Worm (Caenorhabditis elegans) whole organism, L3 larva: Measurements from ENCODE around the gene act-3.

ENCODE experiments used
- R02D3.7 ChIP-seq: fragments of 150-350 bp; optimal IDR thresholded peaks from 2 replicates; lab custom pipeline; 2014; ENCODE audit warnings: missing biosample characterization, missing genetic modification characterization
- ZK546.5 ChIP-seq: sonication (generic microtip); optimal IDR thresholded peaks from 2 replicates; lab custom pipeline; 2017; ENCODE audit warnings: missing biosample characterization, missing genetic modification characterization
- aly-2 ChIP-seq: fragments of 150-350 bp; optimal IDR thresholded peaks from 2 replicates; lab custom pipeline; 2014; ENCODE audit warnings: missing biosample characterization, missing genetic modification characterization
- ama-1 ChIP-seq: fragments of 150-350 bp; optimal IDR thresholded peaks from 2 replicates; lab custom pipeline; 2018
- ceh-16 ChIP-seq: sonication (generic microtip); optimal IDR thresholded peaks from 2 replicates; lab custom pipeline; 2017; ENCODE audit warnings: missing biosample characterization, missing genetic modification characterization
- ceh-28 ChIP-seq: fragments of 150-350 bp; optimal IDR thresholded peaks from 2 replicates; lab custom pipeline; 2014; ENCODE audit warnings: missing biosample characterization, missing genetic modification reagents, missing genetic modification characterization
- ceh-82 ChIP-seq: fragments of 150-350 bp; optimal IDR thresholded peaks from 2 replicates; lab custom pipeline; 2014; ENCODE audit warnings: missing biosample characterization, missing genetic modification characterization
- ceh-9 ChIP-seq: sonication (generic microtip); optimal IDR thresholded peaks from 2 replicates; lab custom pipeline; 2018; ENCODE audit warnings: missing biosample characterization, missing genetic modification characterization
- daf-12 ChIP-seq: fragments of 150-350 bp; optimal IDR thresholded peaks from 2 replicates; lab custom pipeline; 2014; ENCODE audit warnings: missing biosample characterization, missing genetic modification reagents, missing genetic modification characterization
- egl-27 ChIP-seq: sonication (generic microtip); optimal IDR thresholded peaks from 4 replicates; lab custom pipeline; 2017; ENCODE audit warnings: missing biosample characterization, missing genetic modification reagents, missing genetic modification characterization
- egl-5 ChIP-seq: fragments of 150-350 bp; optimal IDR thresholded peaks from 2 replicates; lab custom pipeline; 2017; ENCODE audit warnings: missing biosample characterization, missing genetic modification reagents, missing genetic modification characterization, inconsistent platforms
- elt-2 ChIP-seq: sonication (generic microtip); optimal IDR thresholded peaks from 2 replicates; lab custom pipeline; 2016; ENCODE audit warnings: missing genetic modification reagents, mild to moderate bottlenecking, missing genetic modification characterization, missing compliant biosample characterization
- elt-3 ChIP-seq, 3 experiments: fragments of 150-350 bp in 1 of 3; sonication (generic microtip) in 2 of 3; optimal IDR thresholded peaks; 2 replicates in 2 of 3; 4 replicates in 1 of 3; lab custom pipeline; 2014 to 2017; ENCODE audit warnings: missing biosample characterization in 3 of 3, missing genetic modification characterization in 3 of 3
- eor-1 ChIP-seq, 2 experiments: fragments of 150-350 bp; optimal IDR thresholded peaks; 2 replicates each; lab custom pipeline; 2014 to 2018; ENCODE audit warnings: missing biosample characterization in 2 of 2, missing genetic modification characterization in 2 of 2
- fkh-10 ChIP-seq: sonication (generic microtip); optimal IDR thresholded peaks from 2 replicates; lab custom pipeline; 2017; ENCODE audit warnings: missing biosample characterization, missing genetic modification reagents, missing genetic modification characterization
- fkh-2 ChIP-seq: fragments of 150-350 bp; optimal IDR thresholded peaks from 2 replicates; lab custom pipeline; 2014; ENCODE audit warnings: missing biosample characterization, missing genetic modification reagents, missing genetic modification characterization
- fos-1 ChIP-seq: fragments of 150-350 bp; optimal IDR thresholded peaks from 2 replicates; lab custom pipeline; 2014; ENCODE audit warnings: missing biosample characterization, missing genetic modification characterization
- hmg-11 ChIP-seq: sonication (generic microtip); optimal IDR thresholded peaks from 2 replicates; lab custom pipeline; 2016; ENCODE audit warnings: missing genetic modification characterization, missing compliant biosample characterization
- jun-1 ChIP-seq: fragments of 150-350 bp; optimal IDR thresholded peaks from 2 replicates; lab custom pipeline; 2014; ENCODE audit warnings: missing biosample characterization, missing genetic modification reagents, missing genetic modification characterization
- lin-15B ChIP-seq: fragments of 150-350 bp; optimal IDR thresholded peaks from 2 replicates; lab custom pipeline; 2014; ENCODE audit warnings: missing biosample characterization, missing genetic modification characterization
- lin-39 ChIP-seq: fragments of 150-350 bp; optimal IDR thresholded peaks from 2 replicates; lab custom pipeline; 2018; ENCODE audit warnings: missing biosample characterization, missing genetic modification reagents, missing genetic modification characterization
- lsy-12 ChIP-seq: sonication (generic microtip); optimal IDR thresholded peaks from 2 replicates; lab custom pipeline; 2016; ENCODE audit warnings: mild to moderate bottlenecking, missing genetic modification characterization, missing compliant biosample characterization
- mdl-1 ChIP-seq: fragments of 150-350 bp; optimal IDR thresholded peaks from 2 replicates; lab custom pipeline; 2014; ENCODE audit warnings: missing biosample characterization, missing genetic modification characterization
- mml-1 ChIP-seq: fragments of 150-350 bp; sonication (generic microtip); optimal IDR thresholded peaks from 3 replicates; lab custom pipeline; 2014; ENCODE audit warnings: missing biosample characterization, missing genetic modification characterization
- nfya-1 ChIP-seq: sonication (generic microtip); optimal IDR thresholded peaks from 2 replicates; lab custom pipeline; 2017; ENCODE audit warnings: missing genetic modification characterization, mild to moderate bottlenecking, missing compliant biosample characterization, antibody characterized with exemption, moderate library complexity; ENCODE audit not compliant: insufficient read depth
- nhr-11 ChIP-seq: fragments of 150-350 bp; optimal IDR thresholded peaks from 2 replicates; lab custom pipeline; 2014; ENCODE audit warnings: missing biosample characterization, missing genetic modification characterization
- nhr-12 ChIP-seq: fragments of 150-350 bp; optimal IDR thresholded peaks from 2 replicates; lab custom pipeline; 2014; ENCODE audit warnings: missing biosample characterization, missing genetic modification characterization
- nhr-23 ChIP-seq: fragments of 150-350 bp; optimal IDR thresholded peaks from 2 replicates; lab custom pipeline; 2014; ENCODE audit warnings: missing biosample characterization, missing genetic modification reagents, missing genetic modification characterization
- nhr-237 ChIP-seq: fragments of 150-350 bp; optimal IDR thresholded peaks from 2 replicates; lab custom pipeline; 2014; ENCODE audit warnings: missing biosample characterization, missing genetic modification characterization
- nhr-28 ChIP-seq: fragments of 150-350 bp; optimal IDR thresholded peaks from 2 replicates; lab custom pipeline; 2014; ENCODE audit warnings: missing biosample characterization, missing genetic modification characterization
- nhr-67 ChIP-seq: fragments of 150-350 bp; optimal IDR thresholded peaks from 2 replicates; lab custom pipeline; 2014; ENCODE audit warnings: missing biosample characterization, missing genetic modification characterization
- nhr-77 ChIP-seq: fragments of 150-350 bp; optimal IDR thresholded peaks from 2 replicates; lab custom pipeline; 2014; ENCODE audit warnings: missing biosample characterization, missing genetic modification characterization
- pha-4 ChIP-seq: fragments of 150-350 bp; optimal IDR thresholded peaks from 2 replicates; lab custom pipeline; 2014; ENCODE audit warnings: missing biosample characterization, missing genetic modification reagents, missing genetic modification characterization
- pqm-1 ChIP-seq: fragments of 150-350 bp; optimal IDR thresholded peaks from 2 replicates; lab custom pipeline; 2017; ENCODE audit warnings: missing biosample characterization, missing genetic modification characterization, inconsistent platforms
- sea-2 ChIP-seq: fragments of 150-350 bp; sonication (generic microtip); optimal IDR thresholded peaks from 4 replicates; lab custom pipeline; 2014; ENCODE audit warnings: missing biosample characterization, missing genetic modification reagents, missing genetic modification characterization
- skn-1 ChIP-seq: fragments of 150-350 bp; optimal IDR thresholded peaks from 2 replicates; lab custom pipeline; 2014; ENCODE audit warnings: missing biosample characterization, missing genetic modification characterization
- snpc-4 ChIP-seq: fragments of 150-350 bp; optimal IDR thresholded peaks from 2 replicates; lab custom pipeline; 2014; ENCODE audit warnings: missing biosample characterization, missing genetic modification characterization
- tbx-2 ChIP-seq: sonication (generic microtip); optimal IDR thresholded peaks from 2 replicates; lab custom pipeline; 2016; ENCODE audit warnings: mild to moderate bottlenecking, missing genetic modification characterization, missing compliant biosample characterization
- unc-39 ChIP-seq: sonication (generic microtip); optimal IDR thresholded peaks from 4 replicates; lab custom pipeline; 2017; ENCODE audit warnings: missing biosample characterization, missing genetic modification characterization
- unc-62 ChIP-seq: fragments of 150-350 bp; sonication (generic microtip); optimal IDR thresholded peaks from 4 replicates; lab custom pipeline; 2014; ENCODE audit warnings: missing biosample characterization, missing genetic modification reagents, missing genetic modification characterization
- zag-1 ChIP-seq: fragments of 150-350 bp; optimal IDR thresholded peaks from 2 replicates; lab custom pipeline; 2014; ENCODE audit warnings: missing biosample characterization, missing genetic modification characterization
- ztf-11 ChIP-seq: fragments of 150-350 bp; optimal IDR thresholded peaks from 2 replicates; lab custom pipeline; 2014; ENCODE audit warnings: missing biosample characterization, missing genetic modification characterization

The act-3 gene

DNA sequence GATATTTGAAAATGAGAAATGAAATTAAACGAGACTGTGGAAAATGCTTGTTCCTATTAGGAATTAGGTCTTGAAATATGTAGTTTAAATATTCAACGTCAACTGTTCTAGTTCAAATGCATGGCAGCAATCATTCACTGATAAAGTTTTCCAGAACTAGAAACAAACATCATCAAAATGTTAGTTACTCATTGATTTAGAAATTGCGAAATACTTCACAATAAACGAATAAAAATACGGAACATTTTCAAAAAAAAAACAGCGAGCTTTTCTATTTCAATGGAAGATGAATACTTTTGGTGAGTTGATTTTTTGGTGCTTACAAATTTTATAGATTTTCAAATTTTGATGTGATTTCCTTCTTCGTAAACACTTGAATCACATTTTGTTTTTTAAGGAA, 31.8 kb downstream of the act-3 start, which contains the start of gene C45B11.2:
TSS of gene C45B11.2 (plus strand) at position 173 of the 400 bp plus-strand sequence.
- no peak for TF ChIP-seq R02D3.7 (tag; lab: Kevin White, UChicago)
- TF ChIP-seq pqm-1 (tag; lab: Kevin White, UChicago): no peak
- TF ChIP-seq nhr-23 (tag; lab: Kevin White, UChicago): no peak
- TF ChIP-seq snpc-4 (tag; lab: Kevin White, UChicago): no peak
- no peak for TF ChIP-seq fkh-2 (tag; lab: Kevin White, UChicago)
- TF ChIP-seq, all 47 proteins: peak for 0

DNA sequence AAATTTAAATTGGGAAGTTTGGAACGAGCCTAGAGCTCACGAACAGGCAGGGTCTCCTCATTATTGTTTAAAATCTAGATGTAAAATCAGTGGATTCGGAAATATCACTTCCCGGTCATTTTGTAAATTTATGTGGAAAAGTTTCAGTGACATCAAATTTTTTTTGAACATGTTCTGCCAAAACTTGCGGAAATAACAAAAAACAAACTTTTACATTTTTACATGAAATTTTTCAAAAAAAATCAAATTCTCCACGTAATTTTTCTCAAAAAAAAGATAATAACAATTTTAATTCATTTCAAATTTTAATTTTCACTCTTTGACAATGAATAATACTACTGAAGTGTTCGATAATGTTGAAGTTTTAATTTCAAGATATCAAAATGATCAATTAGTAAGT, 32.8 kb downstream of the act-3 start, which contains the start of gene C45B11.5:
TSS of gene C45B11.5 (plus strand) at position 301 of the 400 bp plus-strand sequence.
- no peak for TF ChIP-seq nhr-23 (tag; lab: Kevin White, UChicago)
- TF ChIP-seq tbx-2 (tag; lab: Kevin White, UChicago): no peak

DNA sequence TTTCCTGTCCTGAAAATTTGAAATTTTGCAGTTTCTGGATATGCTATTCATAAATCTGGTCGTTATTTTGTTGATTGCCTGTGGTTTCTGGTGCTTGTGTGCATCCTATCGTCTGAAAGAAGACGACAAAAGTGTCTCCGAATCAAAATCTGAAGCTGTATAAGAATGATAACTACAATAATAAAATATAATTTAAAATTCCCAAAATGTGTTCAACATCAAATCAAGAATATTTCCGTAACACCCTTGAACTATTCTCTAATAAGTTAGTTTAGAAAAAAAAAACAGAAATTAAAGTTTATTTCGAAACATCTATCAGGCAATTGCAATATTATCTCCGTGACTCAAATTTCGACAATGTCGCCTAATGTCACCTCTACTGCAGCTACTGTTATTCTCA, 33.8 kb downstream of the act-3 start, which contains the start of gene C45B11.8:
TSS of gene C45B11.8 (plus strand) at position 301 of the 400 bp plus-strand sequence.
- TF ChIP-seq ZK546.5 (no peak), egl-5 (tag; lab: Kevin White, UChicago) (no peak), nhr-12 (tag; lab: Kevin White, UChicago) (no peak), ama-1 (lab: Kevin White, UChicago) (no peak), nhr-11 (tag; lab: Kevin White, UChicago) (no peak), mdl-1 (tag; lab: Kevin White, UChicago) (no peak), daf-12 (tag; lab: Kevin White, UChicago) (no peak), ceh-9 (tag; lab: Kevin White, UChicago) (no peak), aly-2 (no peak), R02D3.7 (tag; lab: Kevin White, UChicago) (no peak), fos-1 (tag; lab: Kevin White, UChicago) (no peak), lin-15B (tag; lab: Kevin White, UChicago) (no peak), zag-1 (tag; lab: Kevin White, UChicago) (no peak), unc-39 (tag; lab: Kevin White, UChicago) (no peak), nhr-67 (no peak)

DNA sequence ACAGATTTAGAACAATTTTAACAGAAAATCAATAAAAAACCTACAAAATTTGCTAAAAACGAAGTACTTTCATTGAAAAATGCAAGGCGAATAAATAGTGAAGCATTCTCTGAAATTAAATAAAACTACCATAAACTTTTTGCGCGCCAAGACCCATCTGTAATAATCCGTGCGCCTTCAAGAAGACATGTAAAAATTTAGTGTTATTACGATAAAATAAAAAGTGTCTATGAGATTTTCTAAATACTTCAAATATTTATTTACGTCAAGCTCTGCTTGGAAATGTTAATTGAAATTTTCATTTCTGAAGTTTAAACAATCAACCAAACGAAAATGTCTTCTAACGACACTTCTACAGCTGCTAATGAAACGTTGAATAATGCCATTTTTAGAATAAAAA, 34.3 kb downstream of the act-3 start, which contains the start of gene C45B11.9:
TSS of gene C45B11.9 (plus strand) at position 301 of the 400 bp plus-strand sequence.
- TF ChIP-seq elt-3 (tag; optimal IDR thresholded peaks at IDR 0.05; lab: Kevin White, UChicago): no peak
- TF ChIP-seq mml-1 (tag; lab: Kevin White, UChicago): no peak
- no peak for TF ChIP-seq skn-1 (tag; lab: Kevin White, UChicago)
- no peak for TF ChIP-seq snpc-4 (tag; lab: Kevin White, UChicago)
- TF ChIP-seq hmg-11: no peak
- no peak for TF ChIP-seq fkh-10 (GFP tag; lab: Kevin White, UChicago)
- TF ChIP-seq nhr-23 (tag; lab: Kevin White, UChicago): no peak
- no peak for TF ChIP-seq eor-1 (tag; optimal IDR thresholded peaks at IDR 0.05; lab: Kevin White, UChicago)
- TF ChIP-seq ZK546.5: no peak
- no peak for TF ChIP-seq egl-5 (tag; lab: Kevin White, UChicago)
- no peak for TF ChIP-seq nhr-28 (tag; lab: Kevin White, UChicago)
- TF ChIP-seq aly-2: no peak
- no peak for TF ChIP-seq ceh-9 (tag; lab: Kevin White, UChicago)
- TF ChIP-seq lin-15B (tag; lab: Kevin White, UChicago): no peak
- no peak for TF ChIP-seq jun-1 (tag; lab: Kevin White, UChicago)
- TF ChIP-seq fos-1 (tag; lab: Kevin White, UChicago): no peak
- TF ChIP-seq pha-4: no peak
- no peak for TF ChIP-seq lsy-12
- no peak for TF ChIP-seq elt-2 (tag; lab: Kevin White, UChicago)

DNA sequence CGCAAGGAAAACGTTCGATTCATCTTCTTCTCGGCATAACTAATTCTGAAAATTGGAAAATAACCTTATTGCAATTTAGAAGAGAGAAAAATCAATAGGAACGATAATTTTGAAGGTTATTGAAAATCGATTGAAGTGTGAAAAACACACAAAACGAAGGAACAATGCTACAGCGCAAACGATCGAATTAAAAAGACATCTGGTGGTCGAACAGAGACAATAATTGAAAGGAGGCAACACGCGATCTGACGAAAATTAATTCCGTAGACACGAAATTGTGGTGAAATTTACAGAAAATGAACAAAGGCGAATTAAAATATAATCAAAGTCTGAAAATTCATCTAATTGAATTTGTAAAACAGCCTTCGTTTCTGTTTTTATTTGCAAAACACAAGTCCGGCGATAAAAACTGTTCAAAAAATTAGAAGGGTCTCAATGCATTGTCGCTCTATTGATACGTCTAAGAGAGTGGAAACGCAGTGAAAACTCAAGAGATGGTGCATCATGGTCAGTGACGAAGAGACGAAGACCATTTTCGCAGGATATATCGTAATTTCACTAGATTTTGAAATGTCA, 34.8 kb downstream of the act-3 start, which contains the start of gene pak-2:
TSS of gene pak-2 (minus strand) at position 51 of the 576 bp plus-strand sequence.
- peak; percentile 8 for TF ChIP-seq jun-1 (tag; lab: Kevin White, UChicago)
- TF ChIP-seq ztf-11 (tag; lab: Kevin White, UChicago): no peak
- no peak for TF ChIP-seq nhr-237 (tag; lab: Kevin White, UChicago)
- TF ChIP-seq ZK546.5: no peak
- TF ChIP-seq lin-39: no peak
- TF ChIP-seq nfya-1 (tag; lab: Kevin White, UChicago): peak; percentile 73
- no peak for TF ChIP-seq ceh-82
- no peak for TF ChIP-seq sea-2 (GFP tag; lab: Kevin White, UChicago)
- peak; percentile 28 for TF ChIP-seq pqm-1 (tag; lab: Kevin White, UChicago)
- no peak for TF ChIP-seq mdl-1 (tag; lab: Kevin White, UChicago)
- no peak for TF ChIP-seq snpc-4 (tag; lab: Kevin White, UChicago)
- no peak for TF ChIP-seq ceh-9 (tag; lab: Kevin White, UChicago)
- TF ChIP-seq nhr-77 (tag; lab: Kevin White, UChicago): no peak
- TF ChIP-seq elt-3 (tag; optimal IDR thresholded peaks at IDR 0.05; lab: Kevin White, UChicago): no peak
- no peak for TF ChIP-seq zag-1 (tag; lab: Kevin White, UChicago)
- no peak for TF ChIP-seq ceh-16 (tag; lab: Kevin White, UChicago)
- TF ChIP-seq eor-1 (tag; optimal IDR thresholded peaks at IDR 0.05; lab: Kevin White, UChicago): no peak
- TF ChIP-seq fos-1 (tag; lab: Kevin White, UChicago): no peak
- no peak for TF ChIP-seq aly-2
- peak; percentile 49 for TF ChIP-seq unc-62
- no peak for TF ChIP-seq egl-27 (tag; lab: Kevin White, UChicago)
- no peak for TF ChIP-seq ama-1 (lab: Kevin White, UChicago)
- no peak for TF ChIP-seq tbx-2 (tag; lab: Kevin White, UChicago)
- TF ChIP-seq lsy-12: peak; percentile 28
- TF ChIP-seq egl-5 (tag; lab: Kevin White, UChicago): peak; percentile 72
- TF ChIP-seq ceh-28 (tag; lab: Kevin White, UChicago): peak; percentile 34
